Worm (Caenorhabditis elegans) whole organism, mixed stage, embryonic: Measurements from ENCODE around the gene B0507.3.

Source experiments
- M03D4.4 ChIP-seq: sonication (generic microtip); optimal IDR thresholded peaks from 2 replicates; lab custom pipeline; 2017; ENCODE audit warnings: mild to moderate bottlenecking, missing genetic modification characterization, missing compliant biosample characterization
- bed-3 ChIP-seq: fragments of 200-800 bp; sonication (Bioruptor generic); optimal IDR thresholded peaks from 3 replicates; lab custom pipeline; 2018; ENCODE audit warnings: mild to moderate bottlenecking, missing genetic modification characterization, moderate library complexity, missing compliant biosample characterization
- blmp-1 ChIP-seq: fragments of 150-350 bp; optimal IDR thresholded peaks from 2 replicates; lab custom pipeline; 2014; ENCODE audit warnings: missing biosample characterization, missing genetic modification characterization
- ceh-39 ChIP-seq: fragments of 150-350 bp; optimal IDR thresholded peaks from 2 replicates; lab custom pipeline; 2014; ENCODE audit warnings: missing biosample characterization, missing genetic modification characterization
- ceh-43 ChIP-seq: fragments of 200-800 bp; sonication (Bioruptor generic); optimal IDR thresholded peaks from 2 replicates; lab custom pipeline; 2018; ENCODE audit warnings: mild to moderate bottlenecking, missing genetic modification characterization, moderate library complexity, missing compliant biosample characterization
- ceh-83 ChIP-seq: fragments of 200-800 bp; sonication (Bioruptor generic); optimal IDR thresholded peaks from 2 replicates; lab custom pipeline; 2018; ENCODE audit warnings: mild to moderate bottlenecking, missing genetic modification characterization, missing compliant biosample characterization
- ces-1 ChIP-seq: fragments of 150-350 bp; optimal IDR thresholded peaks from 2 replicates; lab custom pipeline; 2014; ENCODE audit warnings: missing biosample characterization, missing genetic modification reagents, missing genetic modification characterization
- cnd-1 ChIP-seq: fragments of 200-800 bp; sonication (Bioruptor generic); optimal IDR thresholded peaks from 2 replicates; lab custom pipeline; 2018; ENCODE audit warnings: mild to moderate bottlenecking, missing genetic modification characterization, missing compliant biosample characterization
- drap-1 ChIP-seq: fragments of 200-800 bp; sonication (Bioruptor generic); optimal IDR thresholded peaks from 3 replicates; lab custom pipeline; 2018; ENCODE audit warnings: mild to moderate bottlenecking, missing genetic modification characterization, missing compliant biosample characterization
- elt-1 ChIP-seq: sonication (generic microtip); optimal IDR thresholded peaks from 2 replicates; lab custom pipeline; 2017; ENCODE audit warnings: missing genetic modification characterization, mild to moderate bottlenecking, missing compliant biosample characterization, antibody characterized with exemption, moderate library complexity, borderline replicate concordance; ENCODE audit not compliant: insufficient read depth
- flh-1 ChIP-seq: fragments of 200-800 bp; sonication (Bioruptor generic); optimal IDR thresholded peaks from 2 replicates; lab custom pipeline; 2018; ENCODE audit warnings: mild to moderate bottlenecking, missing genetic modification characterization, moderate library complexity, missing compliant biosample characterization
- ham-2 ChIP-seq: fragments of 200-800 bp; sonication (Bioruptor generic); optimal IDR thresholded peaks from 2 replicates; lab custom pipeline; 2018; ENCODE audit warnings: mild to moderate bottlenecking, missing genetic modification characterization, missing compliant biosample characterization
- hlh-1 ChIP-seq: fragments of 150-350 bp; optimal IDR thresholded peaks from 2 replicates; lab custom pipeline; 2014; ENCODE audit warnings: missing biosample characterization, missing genetic modification reagents, missing genetic modification characterization
- lin-13 ChIP-seq: fragments of 150-350 bp; optimal IDR thresholded peaks from 2 replicates; lab custom pipeline; 2014; ENCODE audit warnings: missing biosample characterization, missing genetic modification characterization
- lin-32 ChIP-seq: fragments of 200-800 bp; sonication (Bioruptor generic); optimal IDR thresholded peaks from 2 replicates; lab custom pipeline; 2018; ENCODE audit warnings: mild to moderate bottlenecking, missing genetic modification characterization, missing compliant biosample characterization
- lsy-2 ChIP-seq: fragments of 150-350 bp; optimal IDR thresholded peaks from 2 replicates; lab custom pipeline; 2014; ENCODE audit warnings: missing biosample characterization, missing genetic modification characterization
- mab-5 ChIP-seq: fragments of 150-350 bp; optimal IDR thresholded peaks from 2 replicates; lab custom pipeline; 2014; ENCODE audit warnings: missing biosample characterization, missing genetic modification characterization
- mls-2 ChIP-seq: sonication (generic microtip); optimal IDR thresholded peaks from 2 replicates; lab custom pipeline; 2016; ENCODE audit warnings: mild to moderate bottlenecking, missing genetic modification characterization, moderate library complexity, missing compliant biosample characterization
- nhr-12 ChIP-seq: fragments of 150-350 bp; optimal IDR thresholded peaks from 2 replicates; lab custom pipeline; 2014; ENCODE audit warnings: missing biosample characterization, missing genetic modification characterization
- nhr-2 ChIP-seq: fragments of 150-350 bp; optimal IDR thresholded peaks from 2 replicates; lab custom pipeline; 2014; ENCODE audit warnings: missing biosample characterization, missing genetic modification characterization
- nhr-237 ChIP-seq: fragments of 150-350 bp; optimal IDR thresholded peaks from 2 replicates; lab custom pipeline; 2014; ENCODE audit warnings: missing biosample characterization, missing genetic modification characterization
- sem-2 ChIP-seq: fragments of 200-800 bp; sonication (Bioruptor generic); optimal IDR thresholded peaks from 2 replicates; lab custom pipeline; 2018; ENCODE audit warnings: mild to moderate bottlenecking, missing genetic modification characterization, missing compliant biosample characterization
- snpc-4 ChIP-seq: fragments of 150-350 bp; optimal IDR thresholded peaks from 2 replicates; lab custom pipeline; 2014; ENCODE audit warnings: missing biosample characterization, missing genetic modification characterization
- sptf-1 ChIP-seq: sonication (generic microtip); optimal IDR thresholded peaks from 2 replicates; lab custom pipeline; 2017; ENCODE audit warnings: mild to moderate bottlenecking, missing genetic modification characterization, moderate library complexity, missing compliant biosample characterization
- unc-62 ChIP-seq: fragments of 150-350 bp; optimal IDR thresholded peaks from 2 replicates; lab custom pipeline; 2014; ENCODE audit warnings: missing biosample characterization, missing genetic modification reagents, missing genetic modification characterization
- zip-8 ChIP-seq: fragments of 150-350 bp; optimal IDR thresholded peaks from 2 replicates; lab custom pipeline; 2014; ENCODE audit warnings: missing biosample characterization, missing genetic modification characterization
- ztf-11 ChIP-seq: fragments of 150-350 bp; optimal IDR thresholded peaks from 2 replicates; lab custom pipeline; 2014; ENCODE audit warnings: missing biosample characterization, missing genetic modification characterization

Gene B0507.3

DNA sequence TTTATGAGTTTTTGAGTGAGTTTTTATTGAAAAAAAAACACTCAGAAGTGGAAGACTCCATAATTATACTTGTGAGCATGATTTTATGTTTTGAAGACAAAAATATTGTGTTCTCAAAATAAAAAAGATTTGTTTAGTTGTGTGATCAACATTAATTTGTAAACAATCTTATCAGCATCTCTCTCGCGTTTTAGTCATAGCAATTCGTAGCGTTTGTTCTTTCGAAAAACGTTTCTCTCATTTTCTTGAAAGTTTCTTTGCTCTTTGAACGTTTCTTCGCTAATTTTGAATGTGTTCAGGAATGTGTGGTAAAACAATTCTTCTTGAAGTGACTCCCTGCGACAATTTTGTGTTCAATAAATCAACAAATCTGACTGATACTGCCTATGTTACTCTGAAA is 29.6 kb upstream of the B0507.3 start, which contains the start of gene ZC196.2:
Gene ZC196.2, plus strand, starts transcription at position 301 of the 400 bp plus-strand sequence.
- TF ChIP-seq ces-1 (GFP tag; lab: Kevin White, UChicago), result no peak
- TF ChIP-seq ceh-83 (GFP tag; lab: Kevin White, UChicago), result no peak
- TF ChIP-seq unc-62 (GFP tag; lab: Kevin White, UChicago), result no peak
- TF ChIP-seq ham-2 (GFP tag; lab: Kevin White, UChicago), result no peak
- no peak for TF ChIP-seq nhr-237 (tag; lab: Kevin White, UChicago)
- no peak for TF ChIP-seq drap-1 (GFP tag; lab: Kevin White, UChicago)
- no peak for TF ChIP-seq nhr-2 (tag; lab: Kevin White, UChicago)
- TF ChIP-seq sptf-1 (tag; lab: Kevin White, UChicago), result no peak
- no peak for TF ChIP-seq lin-13 (tag; lab: Kevin White, UChicago)
- TF ChIP-seq cnd-1 (tag; lab: Kevin White, UChicago), result no peak
- no peak for TF ChIP-seq ztf-11 (tag; lab: Kevin White, UChicago)
- no peak for TF ChIP-seq blmp-1 (tag; lab: Kevin White, UChicago)
- no peak for TF ChIP-seq ceh-39
- TF ChIP-seq elt-1 (tag; lab: Kevin White, UChicago), result no peak
- no peak for TF ChIP-seq hlh-1 (tag; lab: Kevin White, UChicago)
- TF ChIP-seq nhr-12 (tag; lab: Kevin White, UChicago), result no peak
- TF ChIP-seq sem-2 (GFP tag; lab: Kevin White, UChicago), result no peak

- TF ChIP-seq blmp-1 (tag; lab: Kevin White, UChicago) (no peak), lin-13 (tag; lab: Kevin White, UChicago) (no peak), sem-2 (GFP tag; lab: Kevin White, UChicago) (no peak), ces-1 (GFP tag; lab: Kevin White, UChicago) (no peak), M03D4.4 (tag; lab: Kevin White, UChicago) (no peak), snpc-4 (tag; lab: Kevin White, UChicago) (no peak), ceh-83 (GFP tag; lab: Kevin White, UChicago) (no peak)
- TF ChIP-seq, all 35 proteins: peak for 0
Observed at ce11 chrV:8745858-8746257, 22.9 kb upstream of the B0507.3 start, which contains the start of gene B0507.6. Gene B0507.6 (plus strand): TSS chrV:8746158.

ce11 chrV:8753395-8753794 is 15.3 kb upstream of the B0507.3 start, which contains the start of gene B0507.5:
Gene B0507.5 (plus strand): TSS chrV:8753695.
- no peak for TF ChIP-seq ces-1 (GFP tag; lab: Kevin White, UChicago)
- TF ChIP-seq ceh-83 (GFP tag; lab: Kevin White, UChicago), result no peak
- no peak for TF ChIP-seq flh-1 (GFP tag; lab: Kevin White, UChicago)
- no peak for TF ChIP-seq unc-62 (GFP tag; lab: Kevin White, UChicago)
- TF ChIP-seq lin-32 (GFP tag; lab: Kevin White, UChicago), result no peak
- TF ChIP-seq lsy-2, result no peak
- TF ChIP-seq nhr-237 (tag; lab: Kevin White, UChicago), result no peak
- TF ChIP-seq zip-8 (tag; lab: Kevin White, UChicago), result no peak
- no peak for TF ChIP-seq sptf-1 (tag; lab: Kevin White, UChicago)
- TF ChIP-seq ham-2 (GFP tag; lab: Kevin White, UChicago), result no peak
- TF ChIP-seq, all 35 proteins: peak for 0

DNA sequence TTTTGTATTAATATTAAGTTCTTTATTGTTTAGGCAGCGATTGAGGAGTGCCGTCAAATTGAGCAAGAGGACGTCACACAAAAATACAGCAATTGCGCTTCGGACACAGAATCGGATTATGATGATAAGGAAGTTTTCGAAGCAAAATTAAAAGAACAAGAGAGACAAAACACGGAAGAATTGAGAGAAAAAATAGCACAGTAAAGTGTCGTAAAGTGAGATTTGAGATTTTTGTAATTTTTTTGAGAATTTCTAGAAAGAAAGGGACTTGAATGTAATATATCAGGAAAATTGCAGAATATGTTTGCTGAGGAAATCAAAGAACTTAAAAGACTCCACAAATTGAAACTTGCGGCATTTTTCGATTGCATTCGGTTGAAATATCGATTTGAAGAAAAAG is 14.0 kb upstream of the B0507.3 start, which contains the start of gene B0507.4:
Gene B0507.4, plus strand, starts transcription at position 301 of the 400 bp plus-strand sequence.
- TF ChIP-seq M03D4.4 (tag; lab: Kevin White, UChicago) (no peak), bed-3 (GFP tag; lab: Kevin White, UChicago) (no peak), ces-1 (GFP tag; lab: Kevin White, UChicago) (no peak), sem-2 (GFP tag; lab: Kevin White, UChicago) (no peak)

DNA sequence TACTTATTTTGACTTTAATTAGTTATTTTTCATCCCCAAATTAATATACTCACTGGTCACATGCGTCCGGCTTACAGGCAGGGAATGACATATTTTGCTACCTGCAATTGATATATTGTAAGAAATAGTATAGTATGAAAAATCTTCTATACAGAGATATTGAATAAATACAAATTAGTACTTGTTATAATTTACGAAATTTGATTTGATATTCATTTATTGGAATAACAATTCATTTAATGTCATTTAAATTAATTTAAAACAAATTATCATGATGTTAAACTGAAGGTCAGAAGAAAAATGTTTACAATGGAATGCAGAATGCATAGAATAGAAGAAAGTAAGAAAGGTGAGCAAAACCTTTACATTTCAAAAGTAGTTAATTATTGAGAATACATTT is 10.1 kb upstream of the B0507.3 start, which contains the start of gene B0507.7:
Gene B0507.7, minus strand, starts transcription at position 101 of the 400 bp plus-strand sequence.
- TF ChIP-seq drap-1 (GFP tag; lab: Kevin White, UChicago), result no peak
- no peak for TF ChIP-seq mls-2 (tag; lab: Kevin White, UChicago)
- TF ChIP-seq ces-1 (GFP tag; lab: Kevin White, UChicago), result no peak
- TF ChIP-seq lin-32 (GFP tag; lab: Kevin White, UChicago), result no peak
- TF ChIP-seq sem-2 (GFP tag; lab: Kevin White, UChicago), result no peak
- TF ChIP-seq cnd-1 (tag; lab: Kevin White, UChicago), result no peak
- no peak for TF ChIP-seq lsy-2
- no peak for TF ChIP-seq hlh-1 (tag; lab: Kevin White, UChicago)
- no peak for TF ChIP-seq ham-2 (GFP tag; lab: Kevin White, UChicago)
- TF ChIP-seq bed-3 (GFP tag; lab: Kevin White, UChicago), result no peak
- no peak for TF ChIP-seq nhr-237 (tag; lab: Kevin White, UChicago)
- no peak for TF ChIP-seq M03D4.4 (tag; lab: Kevin White, UChicago)
- no peak for TF ChIP-seq mab-5
- TF ChIP-seq ceh-43, result no peak
